Fruit fly (Drosophila melanogaster): ENCODE data around the gene CG3355.

The CG3355 gene

dm6 chr2L:4650752-4651453, at the start of gene CG3355:
Gene CG3355 (plus strand): TSS chr2L:4651403.
- peak; percentile 26 for TF ChIP-seq Snoo (tag; optimal IDR thresholded peaks at IDR 0.05)
- no peak for TF ChIP-seq CG14655 (GFP tag; optimal IDR thresholded peaks at IDR 0.05)

- no peak for TF ChIP-seq CG17806 (tag; optimal IDR thresholded peaks at IDR 0.05)
- TF ChIP-seq Ets98B (GFP tag; IDR thresholded peaks at IDR 0.05), result no peak; the same call in 1 of the 2 replicates
- no peak for TF ChIP-seq gl (tag; optimal IDR thresholded peaks at IDR 0.05)
- no peak for TF ChIP-seq fd96Ca (GFP tag; IDR thresholded peaks at IDR 0.05)
- TF ChIP-seq CG4496 (GFP tag; IDR thresholded peaks at IDR 0.05), result peak; percentile 46; the same call in 1 of the 3 replicates
- TF ChIP-seq EcR (GFP tag; optimal IDR thresholded peaks at IDR 0.05), result peak; percentile 81
- TF ChIP-seq CG13204 (GFP tag; optimal IDR thresholded peaks at IDR 0.05), result peak; percentile 5
- TF ChIP-seq CG9948 (tag; optimal IDR thresholded peaks at IDR 0.05), result no peak
- no peak for TF ChIP-seq CG10348 (GFP tag; IDR thresholded peaks at IDR 0.05)
- TF ChIP-seq Pif1A (GFP tag; optimal IDR thresholded peaks at IDR 0.05), result no peak
- 0 out of 2 replicates have a peak, but pooled peaks have one; percentile 9 for TF ChIP-seq CG32121 (GFP tag; IDR thresholded peaks at IDR 0.05)
- no peak for TF ChIP-seq Pif1B (GFP tag; optimal IDR thresholded peaks at IDR 0.05)
- TF ChIP-seq CG8301 (tag; optimal IDR thresholded peaks at IDR 0.05), result no peak
Observed at dm6 chr2L:4614140-4614642, 37.0 kb upstream of the CG3355 start, which contains the start of gene dpy. Gene dpy (minus strand): TSS chr2L:4614300.

dm6 chr2L:4619172-4619571, 32.0 kb upstream of the CG3355 start:
- TF ChIP-seq CG8159 (tag; optimal IDR thresholded peaks at IDR 0.05) (peak; percentile 14), CG17806 (tag; optimal IDR thresholded peaks at IDR 0.05) (peak; percentile 25), CG8301 (tag; optimal IDR thresholded peaks at IDR 0.05) (peak; percentile 74), rn (GFP tag; IDR thresholded peaks at IDR 0.05) (no peak), CG32121 (GFP tag; IDR thresholded peaks at IDR 0.05) (0 out of 2 replicates have a peak, but pooled peaks have one; percentile 52), CG4496 (GFP tag; IDR thresholded peaks at IDR 0.05) (peak; percentile 84), CG15710 (tag; optimal IDR thresholded peaks at IDR 0.05) (no peak), CG14655 (GFP tag; optimal IDR thresholded peaks at IDR 0.05) (peak; percentile 64), CG9948 (tag; optimal IDR thresholded peaks at IDR 0.05) (peak; percentile 6), fd96Ca (GFP tag; IDR thresholded peaks at IDR 0.05) (peak; percentile 18; the same call in 1 of the 3 replicates), gl (tag; optimal IDR thresholded peaks at IDR 0.05) (no peak), Ets98B (GFP tag; IDR thresholded peaks at IDR 0.05) (peak; percentile 82), CG12605 (GFP tag; IDR thresholded peaks at IDR 0.05) (peak; percentile 42; the same call in 1 of the 2 replicates), Snoo (tag; optimal IDR thresholded peaks at IDR 0.05) (no peak), CG34367 (tag; optimal IDR thresholded peaks at IDR 0.05) (no peak), CG10348 (GFP tag; IDR thresholded peaks at IDR 0.05) (no peak), D1 (tag; optimal IDR thresholded peaks at IDR 0.05) (no peak), Pif1A (GFP tag; optimal IDR thresholded peaks at IDR 0.05) (peak; percentile 50), Pif1B (GFP tag; optimal IDR thresholded peaks at IDR 0.05) (peak; percentile 14), EcR (GFP tag; optimal IDR thresholded peaks at IDR 0.05) (no peak), CG13204 (GFP tag; optimal IDR thresholded peaks at IDR 0.05) (no peak)

dm6 chr2L:4621926-4622325, 29.3 kb upstream of the CG3355 start:
- TF ChIP-seq Snoo (tag; optimal IDR thresholded peaks at IDR 0.05) (no peak), CG15710 (tag; optimal IDR thresholded peaks at IDR 0.05) (no peak), EcR (GFP tag; optimal IDR thresholded peaks at IDR 0.05) (no peak), gl (tag; optimal IDR thresholded peaks at IDR 0.05) (no peak), Pif1A (GFP tag; optimal IDR thresholded peaks at IDR 0.05) (peak; percentile 26), rn (GFP tag; IDR thresholded peaks at IDR 0.05) (no peak), CG14655 (GFP tag; optimal IDR thresholded peaks at IDR 0.05) (peak; percentile 80), CG10348 (GFP tag; IDR thresholded peaks at IDR 0.05) (no peak), CG32121 (GFP tag; IDR thresholded peaks at IDR 0.05) (no peak), CG34367 (tag; optimal IDR thresholded peaks at IDR 0.05) (no peak), D1 (tag; optimal IDR thresholded peaks at IDR 0.05) (no peak), CG8159 (tag; optimal IDR thresholded peaks at IDR 0.05) (no peak), CG9948 (tag; optimal IDR thresholded peaks at IDR 0.05) (no peak), CG13204 (GFP tag; optimal IDR thresholded peaks at IDR 0.05) (no peak), CG12605 (GFP tag; IDR thresholded peaks at IDR 0.05) (no peak), Pif1B (GFP tag; optimal IDR thresholded peaks at IDR 0.05) (no peak), CG17806 (tag; optimal IDR thresholded peaks at IDR 0.05) (peak; percentile 8), Ets98B (GFP tag; IDR thresholded peaks at IDR 0.05) (peak; percentile 17; the same call in 1 of the 2 replicates), CG8301 (tag; optimal IDR thresholded peaks at IDR 0.05) (peak; percentile 77), CG4496 (GFP tag; IDR thresholded peaks at IDR 0.05) (no peak), fd96Ca (GFP tag; IDR thresholded peaks at IDR 0.05) (peak; percentile 70)

- TF ChIP-seq CG14655 (GFP tag; optimal IDR thresholded peaks at IDR 0.05) (no peak), CG8159 (tag; optimal IDR thresholded peaks at IDR 0.05) (no peak), CG32121 (GFP tag; IDR thresholded peaks at IDR 0.05) (no peak), CG8301 (tag; optimal IDR thresholded peaks at IDR 0.05) (no peak), gl (tag; optimal IDR thresholded peaks at IDR 0.05) (no peak), CG15710 (tag; optimal IDR thresholded peaks at IDR 0.05) (no peak), CG4496 (GFP tag; IDR thresholded peaks at IDR 0.05) (no peak), CG34367 (tag; optimal IDR thresholded peaks at IDR 0.05) (no peak), D1 (tag; optimal IDR thresholded peaks at IDR 0.05) (no peak), CG10348 (GFP tag; IDR thresholded peaks at IDR 0.05) (no peak), Ets98B (GFP tag; IDR thresholded peaks at IDR 0.05) (no peak), fd96Ca (GFP tag; IDR thresholded peaks at IDR 0.05) (no peak)
Observed at dm6 chr2L:4626994-4627393, 24.2 kb upstream of the CG3355 start.
